Worm (Caenorhabditis elegans) whole organism, midembryonic: ENCODE results near the gene cdc-37.
A peak's percentile ranks its signal among the peaks of the same experiment; 100 is the strongest.

Experiments used
- T22C8.4 ChIP-seq: fragments of 200-800 bp; sonication (Bioruptor generic); IDR thresholded peaks from 2 replicates; pipeline ENCODE4 v1.3.6; 2022; ENCODE audit warnings: missing genetic modification characterization, missing compliant biosample characterization
- cog-1 ChIP-seq: sonication (generic microtip); optimal IDR thresholded peaks from 2 replicates; lab custom pipeline; 2016; ENCODE audit warnings: missing genetic modification characterization, missing compliant biosample characterization
- flt-1 ChIP-seq: fragments of 200-800 bp; sonication (Bioruptor generic); IDR thresholded peaks from 2 replicates; pipeline ENCODE4 v1.3.6; 2022; ENCODE audit warnings: missing genetic modification characterization, missing compliant biosample characterization
- klf-2 ChIP-seq: fragments of 200-800 bp; sonication (Bioruptor generic); conservative IDR thresholded peaks from 2 replicates; pipeline ENCODE4 v1.3.6; 2022; ENCODE audit warnings: missing genetic modification reagents, missing genetic modification characterization, missing compliant biosample characterization
- med-1 ChIP-seq: sonication (generic microtip); optimal IDR thresholded peaks from 2 replicates; lab custom pipeline; 2017; ENCODE audit warnings: missing genetic modification characterization, mild to moderate bottlenecking, missing compliant biosample characterization, antibody characterized with exemption, missing genetic modification reagents; ENCODE audit not compliant: insufficient read depth
- ref-1 ChIP-seq: fragments of 200-800 bp; sonication (Bioruptor generic); conservative IDR thresholded peaks from 2 replicates; pipeline ENCODE4 v1.3.6; 2022; ENCODE audit warnings: missing genetic modification reagents, missing genetic modification characterization, missing compliant biosample characterization
- tab-1 ChIP-seq: fragments of 200-800 bp; sonication (Bioruptor generic); IDR thresholded peaks from 2 replicates; pipeline ENCODE4 v1.3.6; 2022; ENCODE audit warnings: missing genetic modification characterization, missing compliant biosample characterization
- ztf-23 ChIP-seq: fragments of 200-800 bp; sonication (Bioruptor generic); IDR thresholded peaks from 2 replicates; pipeline ENCODE4 v1.3.6; 2022; ENCODE audit warnings: missing genetic modification reagents, missing genetic modification characterization, missing compliant biosample characterization
- ztf-29 ChIP-seq: fragments of 200-800 bp; sonication (Bioruptor generic); IDR thresholded peaks from 2 replicates; pipeline ENCODE4 v1.3.6; 2022; ENCODE audit warnings: missing genetic modification reagents, missing genetic modification characterization, missing compliant biosample characterization

Gene cdc-37

DNA sequence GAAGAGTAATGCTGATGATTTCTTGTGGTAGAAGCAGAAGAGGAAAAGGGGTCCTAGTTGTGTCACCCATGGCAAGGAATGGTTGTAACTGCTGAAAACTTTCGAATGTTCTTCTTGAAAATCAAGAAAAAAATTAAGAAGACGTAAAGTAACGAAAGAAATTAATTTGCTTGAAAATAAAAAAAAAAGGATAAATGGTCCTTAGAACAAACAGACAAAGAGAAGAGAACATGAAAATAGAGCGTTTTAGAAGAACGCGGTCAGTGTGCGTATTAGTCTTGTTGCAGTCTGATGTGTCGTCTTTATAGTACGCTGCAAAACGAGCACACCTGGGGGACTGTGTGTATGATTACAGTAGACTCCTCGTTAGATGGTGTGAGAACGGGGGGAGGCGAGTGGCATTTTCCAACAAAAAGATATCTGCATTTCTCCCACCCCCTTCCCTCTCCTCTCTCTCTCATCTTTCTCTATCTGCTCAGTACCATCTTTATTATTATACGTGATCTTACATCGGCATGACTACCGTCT lies 4.0 kb upstream of the cdc-37 start, which contains the start of the genes W08F4.12 and W08F4.13:
W08F4.12 (minus strand) TSS at position 101 of the 528 bp plus-strand sequence.
W08F4.13 (plus strand) TSS at position 478 of the 528 bp plus-strand sequence.
- TF ChIP-seq cog-1 (tag; lab: Kevin White, UChicago) (no peak), med-1 (GFP tag; lab: Kevin White, UChicago) (no peak), tab-1 (GFP tag; lab: Robert Waterston, UW) (no peak)

DNA sequence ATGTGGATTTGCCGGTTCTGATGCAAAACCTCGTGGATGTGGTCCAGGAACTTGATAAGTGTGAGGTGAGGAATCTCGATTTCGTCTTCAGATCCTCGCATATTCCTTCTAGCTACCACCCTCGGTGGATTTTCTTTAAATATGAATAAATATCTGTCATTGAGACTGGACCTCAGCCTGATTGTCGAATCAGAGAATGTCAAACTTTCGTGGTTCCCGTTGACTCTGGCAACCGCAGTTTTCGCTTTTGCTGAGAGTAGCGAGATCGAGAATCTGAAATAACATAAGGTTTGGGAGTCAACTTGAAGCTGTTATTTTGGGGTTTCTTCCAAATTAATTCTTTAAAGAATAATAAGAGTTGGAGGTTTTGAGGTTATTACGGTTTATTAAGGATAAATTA lies 2.3 kb upstream of the cdc-37 start, which contains the start of gene fbxb-14:
fbxb-14 (minus strand) TSS at position 101 of the 400 bp plus-strand sequence.
- no peak for TF ChIP-seq ztf-29 (GFP tag; lab: Robert Waterston, UW)
- no peak for TF ChIP-seq ztf-23 (GFP tag; lab: Robert Waterston, UW)
- no peak for TF ChIP-seq cog-1 (tag; lab: Kevin White, UChicago)
- TF ChIP-seq tab-1 (GFP tag; lab: Robert Waterston, UW), result no peak
- no peak for TF ChIP-seq med-1 (GFP tag; lab: Kevin White, UChicago)
- no peak for TF ChIP-seq flt-1 (GFP tag; lab: Robert Waterston, UW)
- no peak for TF ChIP-seq T22C8.4 (GFP tag; lab: Robert Waterston, UW)
- TF ChIP-seq klf-2 (GFP tag; lab: Robert Waterston, UW), result no peak
- TF ChIP-seq ref-1 (GFP tag; lab: Robert Waterston, UW), result no peak

DNA sequence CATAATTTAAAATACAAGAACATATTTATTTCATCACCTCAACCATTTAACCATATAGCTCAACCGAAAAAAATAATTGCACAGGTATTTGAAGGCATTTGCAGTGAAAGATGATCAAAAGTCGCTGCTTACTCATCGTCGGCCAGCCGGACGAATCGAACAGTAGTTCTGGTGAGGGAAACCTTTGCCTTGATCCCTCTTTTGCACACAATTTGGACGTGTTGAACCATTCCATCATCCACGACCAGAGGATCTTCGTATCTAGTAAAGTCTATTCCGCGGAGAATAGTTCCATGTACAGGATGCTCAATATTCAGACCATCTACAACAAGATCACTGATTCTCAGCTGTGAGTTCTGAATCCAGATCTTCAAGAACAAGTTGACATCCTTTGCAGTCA lies 1.6 kb upstream of the cdc-37 start:
- TF ChIP-seq klf-2 (GFP tag; lab: Robert Waterston, UW), result no peak
- no peak for TF ChIP-seq ztf-29 (GFP tag; lab: Robert Waterston, UW)
- TF ChIP-seq cog-1 (tag; lab: Kevin White, UChicago), result no peak

- TF ChIP-seq T22C8.4 (GFP tag; lab: Robert Waterston, UW), result no peak
- TF ChIP-seq flt-1 (GFP tag; lab: Robert Waterston, UW), result no peak
- no peak for TF ChIP-seq cog-1 (tag; lab: Kevin White, UChicago)
- no peak for TF ChIP-seq klf-2 (GFP tag; lab: Robert Waterston, UW)
- no peak for TF ChIP-seq med-1 (GFP tag; lab: Kevin White, UChicago)
- TF ChIP-seq ztf-29 (GFP tag; lab: Robert Waterston, UW), result no peak
- no peak for TF ChIP-seq tab-1 (GFP tag; lab: Robert Waterston, UW)
- TF ChIP-seq ztf-23 (GFP tag; lab: Robert Waterston, UW), result no peak
- no peak for TF ChIP-seq ref-1 (GFP tag; lab: Robert Waterston, UW)
Observed at ce11 chrII:578803-579202, 1.6 kb downstream of the cdc-37 start.

DNA sequence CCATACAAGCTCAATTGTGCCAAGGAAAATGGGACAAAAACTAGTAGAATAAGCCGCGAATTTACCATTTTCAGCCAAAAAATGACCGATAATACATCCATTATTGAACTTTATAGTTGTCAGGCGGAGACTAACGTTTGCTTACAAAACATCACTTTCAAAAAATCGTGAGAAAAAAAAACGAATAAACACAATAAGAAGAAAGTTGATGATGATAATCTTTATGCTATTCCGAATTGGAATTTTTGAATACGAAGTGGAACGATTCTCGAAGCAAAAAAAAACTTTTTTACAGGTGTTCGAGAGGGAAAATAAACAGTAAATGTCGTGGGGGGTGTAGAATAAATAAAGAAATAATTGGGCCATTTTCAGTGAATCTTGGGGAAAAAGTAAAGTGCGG lies 2.8 kb downstream of the cdc-37 start, which contains the start of gene W08F4.7:
W08F4.7 (minus strand) TSS at position 101 of the 400 bp plus-strand sequence.
- no peak for TF ChIP-seq klf-2 (GFP tag; lab: Robert Waterston, UW)
- TF ChIP-seq tab-1 (GFP tag; lab: Robert Waterston, UW), result no peak
- TF ChIP-seq ztf-23 (GFP tag; lab: Robert Waterston, UW), result no peak
- no peak for TF ChIP-seq cog-1 (tag; lab: Kevin White, UChicago)
- no peak for TF ChIP-seq flt-1 (GFP tag; lab: Robert Waterston, UW)
- TF ChIP-seq ref-1 (GFP tag; lab: Robert Waterston, UW), result no peak
- TF ChIP-seq T22C8.4 (GFP tag; lab: Robert Waterston, UW), result no peak
- TF ChIP-seq ztf-29 (GFP tag; lab: Robert Waterston, UW), result no peak
- no peak for TF ChIP-seq med-1 (GFP tag; lab: Kevin White, UChicago)

- TF ChIP-seq T22C8.4 (GFP tag; lab: Robert Waterston, UW), result no peak
- no peak for TF ChIP-seq tab-1 (GFP tag; lab: Robert Waterston, UW)
- no peak for TF ChIP-seq flt-1 (GFP tag; lab: Robert Waterston, UW)
- TF ChIP-seq klf-2 (GFP tag; lab: Robert Waterston, UW), result no peak
- no peak for TF ChIP-seq ztf-23 (GFP tag; lab: Robert Waterston, UW)
- TF ChIP-seq cog-1 (tag; lab: Kevin White, UChicago), result no peak
- no peak for TF ChIP-seq ztf-29 (GFP tag; lab: Robert Waterston, UW)
- TF ChIP-seq med-1 (GFP tag; lab: Kevin White, UChicago), result no peak
- no peak for TF ChIP-seq ref-1 (GFP tag; lab: Robert Waterston, UW)
Observed at ce11 chrII:574064-574463, 6.3 kb downstream of the cdc-37 start.

DNA sequence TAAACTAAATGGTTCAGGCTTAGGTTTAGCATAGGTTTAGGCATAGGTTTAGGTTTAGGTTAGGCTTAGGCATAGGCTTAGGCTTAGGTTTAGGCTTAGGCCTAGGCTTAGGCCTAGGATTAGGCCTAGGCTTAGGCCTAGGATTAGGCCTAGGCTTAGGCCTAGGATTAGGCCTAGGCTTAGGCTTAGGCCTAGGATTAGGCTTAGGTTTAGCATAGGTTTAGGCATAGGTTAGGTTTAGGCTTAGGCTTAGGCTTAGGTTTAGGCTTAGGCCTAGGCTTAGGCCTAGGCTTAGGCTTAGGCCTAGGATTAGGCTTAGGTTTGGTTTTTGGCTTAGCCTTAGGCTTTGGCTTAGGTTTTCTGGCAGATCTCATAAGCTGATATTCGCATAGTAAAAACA lies 6.8 kb downstream of the cdc-37 start:
- TF ChIP-seq ztf-29 (GFP tag; lab: Robert Waterston, UW), result peak; percentile 32; the same call in 1 of the 2 replicates

DNA sequence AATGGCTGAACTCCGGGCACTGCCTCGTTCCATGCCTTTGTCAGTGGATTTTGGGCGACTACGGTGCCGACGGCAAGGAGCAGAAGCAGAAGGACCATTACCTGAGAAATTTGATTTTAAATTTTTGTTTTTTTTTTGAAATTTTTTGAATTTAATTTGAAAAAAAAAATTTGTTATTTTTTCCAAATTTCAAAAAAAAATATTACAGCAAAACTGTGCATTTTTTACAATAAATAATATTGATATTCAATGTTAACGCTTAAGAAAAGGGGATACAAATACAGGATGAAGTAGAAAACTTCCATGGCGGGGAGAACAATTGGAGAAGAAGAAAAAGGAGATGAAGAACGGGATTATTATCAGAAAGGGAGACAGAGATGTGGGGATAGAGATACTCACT lies 8.4 kb downstream of the cdc-37 start, which contains the start of gene mlt-8:
mlt-8 (minus strand) TSS at position 101 of the 400 bp plus-strand sequence.
- no peak for TF ChIP-seq med-1 (GFP tag; lab: Kevin White, UChicago)
- TF ChIP-seq tab-1 (GFP tag; lab: Robert Waterston, UW), result no peak
- TF ChIP-seq ztf-29 (GFP tag; lab: Robert Waterston, UW), result no peak
- TF ChIP-seq flt-1 (GFP tag; lab: Robert Waterston, UW), result no peak
- no peak for TF ChIP-seq T22C8.4 (GFP tag; lab: Robert Waterston, UW)
- no peak for TF ChIP-seq cog-1 (tag; lab: Kevin White, UChicago)
- no peak for TF ChIP-seq ztf-23 (GFP tag; lab: Robert Waterston, UW)
- no peak for TF ChIP-seq ref-1 (GFP tag; lab: Robert Waterston, UW)
- no peak for TF ChIP-seq klf-2 (GFP tag; lab: Robert Waterston, UW)

ce11 chrII:568776-569175 lies 11.6 kb downstream of the cdc-37 start, which contains the start of gene W08F4.5:
W08F4.5 (minus strand) TSS chrII:568876.
- TF ChIP-seq tab-1 (GFP tag; lab: Robert Waterston, UW) (no peak), flt-1 (GFP tag; lab: Robert Waterston, UW) (no peak), ref-1 (GFP tag; lab: Robert Waterston, UW) (no peak), T22C8.4 (GFP tag; lab: Robert Waterston, UW) (no peak), klf-2 (GFP tag; lab: Robert Waterston, UW) (no peak), cog-1 (tag; lab: Kevin White, UChicago) (no peak), med-1 (GFP tag; lab: Kevin White, UChicago) (no peak), ztf-23 (GFP tag; lab: Robert Waterston, UW) (no peak), ztf-29 (GFP tag; lab: Robert Waterston, UW) (no peak)
